Fruit fly (Drosophila melanogaster) whole organism, larva: ENCODE results near the gene CG8031.

Experiments used
- noc ChIP-seq: fragments of 200-800 bp; sonication (Bioruptor generic); optimal IDR thresholded peaks from 3 replicates; lab custom pipeline; 2019; ENCODE audit warnings: missing biosample characterization, mild to moderate bottlenecking, missing genetic modification characterization, moderate library complexity

The CG8031 gene

DNA sequence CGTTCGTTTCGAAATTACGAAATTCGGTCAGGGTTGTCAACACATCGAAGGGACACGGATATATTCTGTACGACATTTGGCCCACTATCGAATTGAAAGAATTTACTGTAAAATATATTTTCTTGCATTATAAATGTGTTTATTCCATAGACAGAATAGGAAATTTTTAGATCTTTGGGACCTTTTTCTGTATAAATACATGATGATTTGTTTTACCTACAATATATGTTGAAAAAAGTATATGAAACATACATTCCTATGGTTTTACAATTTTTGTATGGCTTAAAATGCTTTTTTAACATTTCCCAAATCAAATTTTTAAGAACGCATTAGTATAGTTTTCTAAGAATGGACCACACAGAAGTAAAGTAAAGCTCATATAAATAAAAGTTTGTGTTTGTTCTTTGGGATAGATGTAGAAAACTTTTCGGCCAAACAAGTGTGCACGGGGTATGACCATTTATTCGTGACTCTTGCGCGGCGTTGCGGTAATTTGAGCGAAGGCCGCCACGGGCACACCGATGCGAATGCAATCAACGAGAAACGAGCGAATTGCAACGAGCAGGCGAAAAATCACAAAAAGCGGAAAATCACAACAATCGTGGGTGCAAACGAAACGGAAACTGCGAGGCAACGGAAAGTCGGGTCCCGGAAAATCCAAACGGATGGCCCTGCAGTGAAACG lies 13.4 kb downstream of the CG8031 start, which contains the start of the genes CG17327, CG44194 and CG7518:
Gene CG17327 (minus strand): TSS at position 177 of the 684 bp plus-strand sequence.
Gene CG44194 (minus strand): TSS at position 177 of the 684 bp plus-strand sequence.
Gene CG7518 (plus strand): TSS at position 540 of the 684 bp plus-strand sequence.
- no peak for TF ChIP-seq noc

DNA sequence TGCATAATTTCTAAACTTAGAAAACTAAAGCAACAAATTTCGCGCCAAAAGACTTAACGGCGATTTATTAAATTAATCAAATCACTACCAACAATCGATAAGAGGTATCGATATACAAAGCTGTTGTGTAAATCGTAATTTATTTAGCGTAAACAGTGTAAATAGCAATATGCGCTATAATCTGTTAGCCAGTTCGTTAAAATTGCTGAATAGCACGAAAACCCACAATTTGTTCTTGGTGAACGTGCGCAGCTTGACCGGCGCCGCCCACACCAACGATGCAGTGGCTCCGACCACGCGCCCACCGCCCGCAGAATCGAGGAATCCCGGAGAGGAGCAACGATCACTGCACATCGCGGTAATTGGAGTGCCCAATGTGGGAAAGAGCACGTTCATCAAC lies 15.6 kb downstream of the CG8031 start, which contains the start of gene CG7488:
Gene CG7488 (plus strand): TSS at position 99 of the 400 bp plus-strand sequence.
- no peak for TF ChIP-seq noc

DNA sequence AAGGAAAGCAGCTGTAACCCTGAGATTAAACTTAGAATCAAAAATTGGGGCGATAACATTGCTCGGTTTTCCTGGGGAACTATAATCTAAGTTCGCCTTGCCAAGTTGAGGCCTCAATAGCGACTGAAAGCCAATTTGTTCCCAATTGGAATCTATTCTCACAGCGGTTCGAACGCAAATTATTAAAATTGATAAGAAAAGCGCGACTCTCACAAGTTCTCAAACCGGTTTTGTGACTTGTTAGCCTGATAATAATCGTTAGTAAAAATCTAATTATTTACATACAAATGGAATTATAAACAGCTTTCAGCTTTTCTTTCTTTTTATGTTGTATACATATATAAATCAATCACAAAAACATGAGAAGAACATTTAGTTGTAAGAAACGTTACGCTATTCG lies 16.1 kb downstream of the CG8031 start, which contains the start of gene yellow-f2:
Gene yellow-f2 (minus strand): TSS at position 101 of the 400 bp plus-strand sequence.
- no peak for TF ChIP-seq noc

DNA sequence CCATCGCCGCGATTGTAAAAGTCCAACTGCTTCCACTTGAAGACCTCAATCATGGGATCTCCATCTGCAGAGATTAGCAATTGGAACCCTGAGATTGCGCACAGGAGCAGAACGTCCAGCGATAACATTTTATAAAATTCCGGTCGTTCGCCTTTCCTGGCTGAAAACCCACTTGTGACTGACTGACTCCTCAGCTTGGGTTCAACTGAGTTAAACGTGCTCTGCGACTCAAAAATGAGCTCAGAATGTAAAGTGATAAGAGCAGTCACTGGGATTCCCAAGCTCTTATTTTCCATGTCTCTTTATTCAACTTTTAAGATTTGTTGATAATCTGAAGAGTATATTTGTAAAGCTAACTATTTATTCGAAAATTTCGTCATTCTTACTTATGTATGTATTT lies 18.1 kb downstream of the CG8031 start, which contains the start of gene yellow-f:
Gene yellow-f (minus strand): TSS at position 184 of the 400 bp plus-strand sequence.
- no peak for TF ChIP-seq noc

- TF ChIP-seq noc: no peak
Observed at dm6 chr3R:12988411-12988810, 22.7 kb downstream of the CG8031 start, which contains the start of gene CG14383. CG14383 (minus strand) TSS chr3R:12988511.

dm6 chr3R:12985828-12986530 lies 25.1 kb downstream of the CG8031 start, which contains the start of gene CG31342:
CG31342 (plus strand) TSS chr3R:12986041.
- TF ChIP-seq noc: no peak

DNA sequence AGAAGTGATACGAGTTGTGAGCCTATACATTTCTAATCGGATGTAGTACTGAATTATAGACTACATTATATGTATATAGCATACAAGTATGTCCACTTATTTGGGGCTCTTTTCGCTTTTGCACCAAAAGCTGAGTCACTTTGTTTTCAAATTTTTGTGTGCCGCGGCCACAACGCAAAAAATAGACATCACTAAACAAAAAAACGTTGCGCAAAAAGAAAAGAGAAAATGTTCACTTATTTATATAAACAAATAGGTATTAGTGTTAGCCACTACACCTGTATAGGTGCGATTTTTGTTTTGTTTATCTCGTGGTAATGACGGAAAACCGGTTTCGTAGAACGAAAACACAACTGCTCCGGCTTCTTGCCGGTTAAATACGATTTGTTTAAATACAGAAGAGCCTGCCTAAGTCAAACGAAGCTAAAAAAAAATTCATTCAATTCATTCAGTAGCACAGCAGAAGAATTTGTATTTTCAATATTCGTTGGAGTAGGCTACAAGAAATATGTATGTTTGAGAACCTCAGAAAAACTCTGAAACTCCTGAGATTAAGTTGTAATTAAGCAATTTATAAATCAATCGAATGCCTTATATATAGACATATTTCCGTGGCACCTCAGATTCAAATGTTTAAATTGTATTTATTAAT lies 28.0 kb downstream of the CG8031 start:
- peak; percentile 53 for TF ChIP-seq noc

DNA sequence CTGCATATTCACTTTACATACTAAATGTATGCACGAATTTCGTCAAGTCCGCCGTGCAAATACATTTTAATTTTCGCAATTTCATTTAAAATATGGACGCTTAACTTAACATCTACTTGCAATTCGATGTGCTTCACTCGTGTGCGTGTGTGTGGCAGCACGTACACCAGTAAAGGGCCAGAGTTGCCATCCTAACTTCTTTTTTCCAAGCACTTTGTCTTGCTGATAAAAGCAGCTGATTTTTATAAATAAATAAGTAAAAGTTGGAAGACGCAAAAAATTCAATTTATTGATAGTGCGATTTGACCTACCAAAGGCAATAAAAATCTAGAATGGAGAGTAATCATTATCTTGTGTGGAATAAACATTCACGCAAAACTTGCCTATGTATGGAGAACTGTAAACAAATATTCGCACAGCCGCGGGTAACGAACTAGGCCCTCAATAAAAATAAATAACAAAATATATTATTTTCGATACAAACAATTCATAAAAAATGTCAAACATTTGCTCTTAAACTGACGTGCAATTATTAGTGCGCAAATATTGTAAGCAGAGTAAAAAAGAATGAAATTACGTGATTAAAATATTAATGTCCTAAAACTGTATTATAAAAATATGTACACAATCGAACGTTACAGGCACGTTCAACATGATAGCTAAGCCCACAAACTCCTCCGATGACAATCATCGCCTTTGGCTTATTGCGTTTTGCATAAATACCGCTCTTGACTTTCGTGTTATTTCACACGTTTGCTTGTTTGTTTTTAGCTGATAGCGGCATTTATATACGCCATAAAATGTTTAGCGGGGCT lies 28.7 kb downstream of the CG8031 start:
- TF ChIP-seq noc: peak; percentile 94

DNA sequence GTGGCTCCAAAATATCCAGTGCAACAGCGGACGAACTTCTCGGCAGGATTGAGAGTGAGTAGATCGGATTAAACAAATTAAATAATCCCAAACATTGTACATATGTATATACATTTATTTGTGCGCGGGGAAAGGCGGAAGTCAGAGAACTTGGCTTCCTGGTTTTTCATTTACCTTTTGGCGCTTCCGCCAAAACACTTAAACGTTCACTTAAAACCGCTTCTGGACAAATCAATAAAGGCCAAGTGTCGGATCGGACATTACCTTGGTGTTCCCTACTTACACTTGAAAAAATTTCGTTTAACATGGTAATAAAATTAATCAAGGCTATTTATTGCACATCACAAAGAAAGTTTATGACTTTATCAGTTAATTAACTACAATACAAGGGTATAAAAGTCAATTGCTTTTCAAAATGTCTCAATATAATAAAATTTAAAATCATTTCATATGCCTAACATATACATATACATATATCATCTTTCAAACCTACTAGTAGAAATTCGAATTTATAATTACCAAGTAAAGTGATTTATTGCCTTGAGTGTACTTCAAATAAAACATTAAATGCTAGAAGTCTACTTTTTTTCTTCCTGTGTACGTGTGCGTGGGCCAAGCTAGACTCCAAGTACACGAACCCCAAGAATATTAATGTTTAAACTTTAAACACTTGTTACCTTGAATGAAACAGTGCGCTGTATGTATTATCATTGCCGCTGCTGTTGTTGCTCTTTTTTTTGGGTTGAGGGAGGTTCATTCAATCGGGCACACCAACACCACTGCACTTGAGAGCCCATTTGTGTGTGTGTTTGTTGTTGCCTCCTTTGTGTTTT lies 29.6 kb downstream of the CG8031 start:
- TF ChIP-seq noc: peak; percentile 0

DNA sequence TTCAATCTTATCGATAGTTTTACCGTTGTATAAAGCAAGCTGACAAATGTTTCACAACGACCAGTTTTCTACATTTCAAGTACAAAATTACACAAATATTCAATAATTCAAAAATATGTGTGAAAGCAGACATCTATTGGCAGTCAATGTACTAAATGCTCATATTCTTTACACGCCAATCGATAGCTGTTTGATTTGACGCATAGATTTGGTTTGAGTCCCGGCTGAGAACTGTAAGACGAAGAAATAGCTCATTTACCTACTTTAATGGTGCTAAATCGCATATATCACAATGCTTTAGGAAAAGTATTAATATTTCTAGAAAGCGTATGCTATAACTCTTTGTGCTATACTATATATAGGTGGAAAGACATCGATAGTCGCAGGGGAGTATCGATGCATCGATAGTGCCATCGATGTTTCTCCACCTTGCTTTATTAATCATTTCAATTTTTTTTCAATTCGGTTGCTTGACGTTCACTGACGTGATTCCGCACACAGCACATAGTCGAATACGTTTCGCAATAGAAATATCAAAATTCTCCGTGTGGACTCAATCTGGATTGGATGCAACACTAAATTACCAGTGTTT lies 30.4 kb downstream of the CG8031 start, which contains the start of gene Paip2:
Gene Paip2 (plus strand): TSS at position 165 of the 592 bp plus-strand sequence.
- no peak for TF ChIP-seq noc

dm6 chr3R:12977371-12978050 lies 33.6 kb downstream of the CG8031 start, which contains the start of the genes CG7381 and CG7091:
CG7381 (minus strand) TSS chr3R:12977471.
CG7091 (plus strand) TSS chr3R:12978000.
- TF ChIP-seq noc: no peak

DNA sequence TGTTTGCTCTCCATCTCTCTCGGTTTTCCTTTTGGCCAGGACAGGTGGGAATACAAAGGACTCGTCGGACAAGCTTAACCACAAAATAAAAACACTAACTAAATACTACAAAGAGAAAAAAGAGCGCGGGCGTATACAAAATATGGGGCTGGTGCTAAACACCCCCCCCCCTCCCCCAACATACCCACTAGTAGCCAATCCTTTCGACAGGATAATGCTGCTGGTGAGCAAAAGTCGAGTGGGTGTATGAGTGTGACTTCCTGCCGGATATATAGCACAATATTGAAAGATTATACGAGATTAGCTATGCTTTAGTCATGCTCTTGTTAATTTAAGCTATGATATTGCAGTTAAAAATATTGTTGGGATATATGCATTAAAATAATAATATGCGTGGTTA lies 35.9 kb downstream of the CG8031 start:
- TF ChIP-seq noc: no peak

dm6 chr3R:12974447-12974846 lies 36.7 kb downstream of the CG8031 start:
- no peak for TF ChIP-seq noc

DNA sequence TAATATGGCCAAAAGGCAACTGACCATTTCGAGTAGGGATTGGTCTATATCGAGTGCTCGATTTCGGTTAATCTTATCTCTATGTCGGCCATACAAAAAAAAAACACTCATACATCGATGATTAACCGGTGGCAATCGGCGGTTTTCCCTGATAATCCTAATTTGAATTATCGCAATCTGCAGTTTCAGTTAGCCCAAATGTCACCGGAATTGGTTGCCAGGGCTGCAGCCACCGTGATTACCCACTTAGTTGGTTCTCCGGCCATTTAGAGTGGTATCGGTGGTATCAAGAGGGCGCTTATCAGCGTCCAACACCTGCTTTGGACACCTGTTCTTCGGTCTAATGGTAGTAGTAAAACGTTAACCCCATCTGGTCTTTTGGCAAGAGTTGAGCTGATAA lies 39.0 kb downstream of the CG8031 start:
- no peak for TF ChIP-seq noc
